Fruit fly (Drosophila melanogaster) S2 (cell line): ENCODE measurements around the gene CG15747.

Experiments
- CG8478 ChIP-seq: fragments of >200 bp; optimal IDR thresholded peaks from 2 replicates; lab custom pipeline; 2018
- CTCF ChIP-seq, 2 experiments: fragments of >200 bp; optimal IDR thresholded peaks; 2 replicates each; lab custom pipeline; 2018

dm6 chrX:13369438-13369837 is 31.3 kb downstream of the CG15747 start:
- no peak for TF ChIP-seq CTCF (optimal IDR thresholded peaks at IDR 0.05; lab: Kevin White, UChicago)
- no peak for TF ChIP-seq CG8478 (lab: Kevin White, UChicago)
